Worm (Caenorhabditis elegans) whole organism, early embryonic: ENCODE data around the gene ddx-19.

ENCODE experiments used
- ama-1 ChIP-seq: fragments of 150-350 bp; optimal IDR thresholded peaks from 2 replicates; lab custom pipeline; 2014
- ceh-13 ChIP-seq: fragments of 200-800 bp; sonication (Bioruptor generic); optimal IDR thresholded peaks from 2 replicates; lab custom pipeline; 2018; ENCODE audit warnings: mild to moderate bottlenecking, missing genetic modification characterization, missing compliant biosample characterization
- ets-7 ChIP-seq: sonication (generic microtip); optimal IDR thresholded peaks from 2 replicates; lab custom pipeline; 2016; ENCODE audit warnings: missing genotype, missing genetic modification characterization, missing compliant biosample characterization
- flt-1 ChIP-seq: fragments of 200-800 bp; sonication (Bioruptor generic); IDR thresholded peaks from 2 replicates; pipeline ENCODE4 v1.3.6; 2022; ENCODE audit warnings: missing genetic modification characterization, missing compliant biosample characterization
- hmbx-1 ChIP-seq: sonication (generic microtip); optimal IDR thresholded peaks from 2 replicates; lab custom pipeline; 2016; ENCODE audit warnings: mild to moderate bottlenecking, missing genetic modification characterization, missing compliant biosample characterization
- hnd-1 ChIP-seq: sonication (generic microtip); optimal IDR thresholded peaks from 2 replicates; lab custom pipeline; 2016; ENCODE audit warnings: missing genetic modification characterization, missing compliant biosample characterization
- scrt-1 ChIP-seq: fragments of 200-800 bp; sonication (Bioruptor generic); IDR thresholded peaks from 2 replicates; pipeline ENCODE4 v1.3.6; 2022; ENCODE audit warnings: missing genetic modification characterization, missing compliant biosample characterization
- sea-1 ChIP-seq: fragments of 200-800 bp; sonication (Bioruptor generic); conservative IDR thresholded peaks from 2 replicates; pipeline ENCODE4 v1.3.6; 2022; ENCODE audit warnings: missing genetic modification characterization, missing compliant biosample characterization
- tbx-11 ChIP-seq: fragments of 200-800 bp; sonication (Bioruptor generic); IDR thresholded peaks from 2 replicates; pipeline ENCODE4 v1.3.6; 2022; ENCODE audit warnings: missing genetic modification characterization, missing compliant biosample characterization

DNA sequence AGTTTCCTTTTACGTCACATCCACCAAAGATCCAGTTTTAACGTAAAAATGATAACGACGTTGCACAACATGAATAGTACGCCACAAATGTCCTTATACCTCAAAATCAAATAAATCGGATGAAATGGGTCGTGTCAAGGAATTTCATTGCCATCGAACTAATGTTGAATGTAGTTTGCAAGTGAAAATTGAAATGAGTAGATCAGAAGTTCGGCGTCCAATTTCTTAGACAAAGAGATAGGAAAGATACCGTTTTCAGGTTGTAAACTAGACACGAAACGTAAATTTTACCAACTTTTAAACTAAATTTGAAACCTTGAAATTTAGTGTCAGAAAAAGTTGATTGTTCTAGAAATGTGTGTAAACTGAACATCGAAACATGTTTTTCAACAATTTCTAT, 29.8 kb upstream of the ddx-19 start:
- TF ChIP-seq hmbx-1 (tag; lab: Kevin White, UChicago), result no peak
- TF ChIP-seq ceh-13, result no peak
- no peak for TF ChIP-seq ama-1 (lab: Kevin White, UChicago)
- no peak for TF ChIP-seq tbx-11 (GFP tag; lab: Robert Waterston, UW)
- TF ChIP-seq sea-1 (GFP tag; lab: Robert Waterston, UW), result no peak
- no peak for TF ChIP-seq ets-7 (tag; lab: Kevin White, UChicago)
- TF ChIP-seq scrt-1 (GFP tag; lab: Robert Waterston, UW), result no peak
- no peak for TF ChIP-seq flt-1 (GFP tag; lab: Robert Waterston, UW)
- no peak for TF ChIP-seq hnd-1 (tag; lab: Kevin White, UChicago)
